Fruit fly (Drosophila melanogaster): ENCODE results near the gene Abd-B.
A peak's percentile ranks its signal among the peaks of the same experiment; 100 is the strongest.

The Abd-B gene

DNA sequence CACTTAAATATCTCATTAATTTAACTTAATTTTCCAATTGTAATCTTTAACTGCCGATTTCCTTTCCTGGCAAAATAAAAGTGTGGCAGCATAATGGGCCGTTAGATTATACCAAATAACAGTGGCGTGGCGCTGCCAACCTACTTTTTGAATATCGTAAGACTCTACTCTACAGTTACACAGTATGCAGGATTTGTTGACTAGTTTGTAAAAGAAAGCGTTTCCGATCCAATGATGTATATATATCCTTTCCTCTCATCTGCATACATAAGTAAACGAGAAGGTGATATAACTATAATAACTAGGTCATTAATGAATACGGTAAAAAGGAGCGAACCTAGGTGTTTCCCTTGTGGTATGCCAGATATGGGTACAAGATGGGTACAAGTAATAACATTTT, 19.7 kb upstream of the Abd-B start, which contains the start of gene EMC2B (continued):
- no peak for TF ChIP-seq sisA (GFP tag; IDR thresholded peaks at IDR 0.05)
- TF ChIP-seq nmo (GFP tag; optimal IDR thresholded peaks at IDR 0.05) = peak; percentile 41
- no peak for TF ChIP-seq yki (optimal IDR thresholded peaks at IDR 0.05)
- TF ChIP-seq CG14050 (GFP tag; IDR thresholded peaks at IDR 0.05) = no peak
- TF ChIP-seq CG6791 (GFP tag; IDR thresholded peaks at IDR 0.05; ENCODE audit: partially characterized antibody) = no peak
- no peak for TF ChIP-seq Deaf1 (tag; optimal IDR thresholded peaks at IDR 0.05)
- peak; percentile 40 for TF ChIP-seq CG17912 (GFP tag; optimal IDR thresholded peaks at IDR 0.05)
- no peak for TF ChIP-seq luna (GFP tag; optimal IDR thresholded peaks at IDR 0.05)
- no peak for TF ChIP-seq prd (optimal IDR thresholded peaks at IDR 0.05)
- TF ChIP-seq prd (GFP tag; IDR thresholded peaks at IDR 0.05) = no peak
- TF ChIP-seq ro (GFP tag; IDR thresholded peaks at IDR 0.05) = no peak
- TF ChIP-seq kay (GFP tag; optimal IDR thresholded peaks at IDR 0.05) = no peak
- TF ChIP-seq fru (optimal IDR thresholded peaks at IDR 0.05) = no peak
- TF ChIP-seq CG7271 (tag; optimal IDR thresholded peaks at IDR 0.05) = no peak
- no peak for TF ChIP-seq her (GFP tag; optimal IDR thresholded peaks at IDR 0.05)
- peak; percentile 49 for TF ChIP-seq vfl (GFP tag; optimal IDR thresholded peaks at IDR 0.05)
- no peak for TF ChIP-seq en (GFP tag; optimal IDR thresholded peaks at IDR 0.05)
- TF ChIP-seq run (tag; optimal IDR thresholded peaks at IDR 0.05) = no peak
- TF ChIP-seq gcm (GFP tag; optimal IDR thresholded peaks at IDR 0.05) = no peak
- no peak for TF ChIP-seq CG6254 (GFP tag; optimal IDR thresholded peaks at IDR 0.05)
- TF ChIP-seq h (optimal IDR thresholded peaks at IDR 0.05) = no peak
- no peak for TF ChIP-seq CG4404 (GFP tag; IDR thresholded peaks at IDR 0.05)
- TF ChIP-seq CG17568 (GFP tag; optimal IDR thresholded peaks at IDR 0.05) = no peak
- no peak for TF ChIP-seq CG17328 (GFP tag; IDR thresholded peaks at IDR 0.05)
- no peak for TF ChIP-seq Ssrp (tag; optimal IDR thresholded peaks at IDR 0.05)
- TF ChIP-seq Dfd (GFP tag; optimal IDR thresholded peaks at IDR 0.05) = no peak
- TF ChIP-seq H2.0 (GFP tag; IDR thresholded peaks at IDR 0.05) = no peak
- peak; percentile 31 for TF ChIP-seq lab (GFP tag; optimal IDR thresholded peaks at IDR 0.05)
- no peak for TF ChIP-seq CG18011 (GFP tag; optimal IDR thresholded peaks at IDR 0.05)
- no peak for TF ChIP-seq amos (GFP tag; IDR thresholded peaks at IDR 0.05; ENCODE audit: partially characterized antibody)
- no peak for TF ChIP-seq CG9215 (GFP tag; IDR thresholded peaks at IDR 0.05)
- TF ChIP-seq CG9932 (GFP tag; IDR thresholded peaks at IDR 0.05) = no peak
- no peak for TF ChIP-seq Mrtf (GFP tag; IDR thresholded peaks at IDR 0.05)
- TF ChIP-seq HmgZ (tag; optimal IDR thresholded peaks at IDR 0.05) = peak; percentile 52
- TF ChIP-seq CG18262 (tag; optimal IDR thresholded peaks at IDR 0.05) = peak; percentile 8
- TF ChIP-seq CG32772 (GFP tag; IDR thresholded peaks at IDR 0.05) = no peak
- no peak for TF ChIP-seq Hr39 (optimal IDR thresholded peaks at IDR 0.05)
- no peak for TF ChIP-seq Hmx (GFP tag; optimal IDR thresholded peaks at IDR 0.05)
- TF ChIP-seq tx (GFP tag; optimal IDR thresholded peaks at IDR 0.05) = peak; percentile 13
- no peak for TF ChIP-seq HLHmδ (GFP tag; optimal IDR thresholded peaks at IDR 0.05)
- TF ChIP-seq CoRest (tag; optimal IDR thresholded peaks at IDR 0.05) = peak; percentile 55
- TF ChIP-seq Nf-YC (tag; optimal IDR thresholded peaks at IDR 0.05) = peak; percentile 41
- peak; percentile 81 for TF ChIP-seq D19A (tag; optimal IDR thresholded peaks at IDR 0.05)
- TF ChIP-seq Med (GFP tag) = peak; percentile 83
- TF ChIP-seq CG15696 (tag; optimal IDR thresholded peaks at IDR 0.05) = peak; percentile 5
- TF ChIP-seq CG6272 (GFP tag; IDR thresholded peaks at IDR 0.05) = no peak
- TF ChIP-seq dpn (GFP tag; optimal IDR thresholded peaks at IDR 0.05) = peak; percentile 46 to 62
- no peak for TF ChIP-seq Nf-YA (GFP tag; IDR thresholded peaks at IDR 0.05)
- TF ChIP-seq Taf1 (GFP tag; IDR thresholded peaks at IDR 0.05) = no peak
- no peak for TF ChIP-seq CG11398 (GFP tag; optimal IDR thresholded peaks at IDR 0.05)
- no peak for TF ChIP-seq salm (tag; optimal IDR thresholded peaks at IDR 0.05)

Measured in whole organism, embryonic.